Worm (Caenorhabditis elegans): ENCODE measurements around the gene F13H8.6.
A peak's percentile ranks its signal among the peaks of the same experiment; 100 is the strongest.

- TF ChIP-seq pag-3 (tag; optimal IDR thresholded peaks at IDR 0.05; ENCODE audit: borderline replicate concordance, insufficient read depth) (no peak), hlh-17 (GFP tag; optimal IDR thresholded peaks at IDR 0.05; ENCODE audit: borderline replicate concordance) (no peak), ceh-90 (tag; optimal IDR thresholded peaks at IDR 0.05) (no peak), fkh-8 (tag; optimal IDR thresholded peaks at IDR 0.05) (peak; percentile 51)
Observed at ce11 chrII:6294261-6294660, 7.5 kb upstream of the F13H8.6 start, which contains the start of gene mps-1.
